Fruit fly (Drosophila melanogaster) whole organism, adult: ENCODE measurements around the gene CG43680.

Source experiments
- CG11617 ChIP-seq: fragments of 200-800 bp; sonication (Bioruptor generic); optimal IDR thresholded peaks from 2 replicates; lab custom pipeline; 2017; ENCODE audit warnings: mild to moderate bottlenecking, missing biosample characterization, missing genetic modification reagents, missing genetic modification characterization
- CG1620 ChIP-seq: fragments of 200-800 bp; sonication (Bioruptor generic); optimal IDR thresholded peaks from 2 replicates; lab custom pipeline; 2016; ENCODE audit warnings: missing biosample characterization, missing genetic modification characterization
- CG33017 ChIP-seq: fragments of 200-800 bp; sonication (Bioruptor generic); optimal IDR thresholded peaks from 2 replicates; lab custom pipeline; 2018; ENCODE audit warnings: missing biosample characterization, mild to moderate bottlenecking, missing genetic modification characterization, moderate library complexity
- CG7045 ChIP-seq: fragments of 200-800 bp; sonication (Bioruptor generic); optimal IDR thresholded peaks from 2 replicates; lab custom pipeline; 2017; ENCODE audit warnings: missing biosample characterization, mild to moderate bottlenecking, missing genetic modification characterization
- CG7101 ChIP-seq: fragments of 200-800 bp; sonication (Bioruptor generic); optimal IDR thresholded peaks from 2 replicates; lab custom pipeline; 2018; ENCODE audit warnings: missing biosample characterization, mild to moderate bottlenecking, missing genetic modification characterization, moderate library complexity
- Crg-1 ChIP-seq: fragments of 200-800 bp; sonication (Bioruptor generic); optimal IDR thresholded peaks from 2 replicates; lab custom pipeline; 2016; ENCODE audit warnings: missing biosample characterization, missing genetic modification characterization
- Mnt ChIP-seq: fragments of 200-800 bp; sonication (Bioruptor generic); optimal IDR thresholded peaks from 2 replicates; lab custom pipeline; 2016; ENCODE audit warnings: missing biosample characterization, mild to moderate bottlenecking, missing genetic modification characterization
- bab1 ChIP-seq: fragments of 200-800 bp; sonication (Bioruptor generic); optimal IDR thresholded peaks from 3 replicates; lab custom pipeline; 2019; ENCODE audit warnings: missing biosample characterization, mild to moderate bottlenecking, missing genetic modification characterization, moderate library complexity
- cic ChIP-seq: fragments of 200-800 bp; sonication (Bioruptor generic); optimal IDR thresholded peaks from 2 replicates; lab custom pipeline; 2017; ENCODE audit warnings: missing biosample characterization, mild to moderate bottlenecking, missing genetic modification characterization, moderate library complexity
- kay ChIP-seq: fragments of 200-800 bp; sonication (Bioruptor generic); peaks from one replicate; lab custom pipeline; 2016; ENCODE audit warnings: missing biosample characterization, missing genetic modification characterization, borderline replicate concordance
- pad ChIP-seq: fragments of 200-800 bp; sonication (Bioruptor generic); optimal IDR thresholded peaks from 3 replicates; lab custom pipeline; 2017; ENCODE audit warnings: missing biosample characterization, missing genetic modification characterization, mild to moderate bottlenecking, moderate library complexity, missing genetic modification reagents
- tj ChIP-seq: fragments of 200-800 bp; sonication (Bioruptor generic); optimal IDR thresholded peaks from 3 replicates; lab custom pipeline; 2017; ENCODE audit warnings: missing biosample characterization, mild to moderate bottlenecking, missing genetic modification characterization, moderate library complexity

dm6 chr3L:15039510-15039909, 13.6 kb downstream of the CG43680 start:
- TF ChIP-seq bab1 (GFP tag; lab: Kevin White, UChicago) (no peak), CG7101 (no peak), CG1620 (GFP tag; lab: Kevin White, UChicago) (no peak), pad (GFP tag; lab: Kevin White, UChicago) (no peak), Mnt (no peak), CG11617 (GFP tag; lab: Kevin White, UChicago) (no peak), CG33017 (tag; lab: Kevin White, UChicago) (no peak), cic (GFP tag; lab: Kevin White, UChicago) (no peak), tj (GFP tag; lab: Kevin White, UChicago) (no peak), CG7045 (GFP tag; lab: Kevin White, UChicago) (no peak), kay (GFP tag; lab: Kevin White, UChicago) (no peak), Crg-1 (GFP tag; lab: Kevin White, UChicago) (no peak)
